Worm (Caenorhabditis elegans): ENCODE data around the gene nhr-141.

ce11 chrV:7395359-7395758 is 49.1 kb upstream of the nhr-141 start, which contains the start of gene srx-9:
- TF ChIP-seq unc-120 (tag; optimal IDR thresholded peaks at IDR 0.05; ENCODE audit: poor library complexity, severe bottlenecking) (no peak), nhr-76 (tag; optimal IDR thresholded peaks at IDR 0.05) (no peak), elt-1 (tag; optimal IDR thresholded peaks at IDR 0.05; ENCODE audit: borderline replicate concordance, insufficient read depth) (no peak), elt-3 (tag; optimal IDR thresholded peaks at IDR 0.05) (no peak), snpc-4 (tag; optimal IDR thresholded peaks at IDR 0.05) (no peak), ces-1 (GFP tag; optimal IDR thresholded peaks at IDR 0.05) (no peak), unc-39 (tag; optimal IDR thresholded peaks at IDR 0.05) (no peak), sptf-1 (tag; optimal IDR thresholded peaks at IDR 0.05) (no peak), nhr-237 (tag; optimal IDR thresholded peaks at IDR 0.05) (no peak), nhr-12 (tag; optimal IDR thresholded peaks at IDR 0.05) (no peak), mls-2 (tag; optimal IDR thresholded peaks at IDR 0.05) (no peak), unc-62 (GFP tag; optimal IDR thresholded peaks at IDR 0.05) (no peak), mep-1 (tag; optimal IDR thresholded peaks at IDR 0.05) (no peak)
